Worm (Caenorhabditis elegans): Measurements from ENCODE around the gene arrd-11.

Gene arrd-11

DNA sequence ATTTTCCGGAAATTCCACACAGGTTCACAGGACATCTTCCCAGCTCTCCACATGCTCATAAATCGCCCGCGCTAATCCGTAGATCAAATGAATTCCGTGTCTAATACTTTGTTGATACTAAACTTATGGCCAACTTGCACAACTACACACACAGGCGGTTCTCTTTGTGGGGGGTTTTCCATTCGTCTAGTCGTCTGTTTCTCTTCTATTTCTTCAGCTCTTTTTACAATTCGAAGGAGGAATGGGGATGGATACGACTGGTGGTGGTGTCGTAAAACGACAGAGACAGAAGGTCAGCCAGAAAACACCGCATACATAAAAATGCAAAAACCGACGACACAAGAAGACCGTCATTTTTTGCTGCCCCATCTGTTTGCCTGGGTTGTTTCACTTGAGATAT lies 23.8 kb upstream of the arrd-11 start:
- TF ChIP-seq blmp-1 (tag; optimal IDR thresholded peaks at IDR 0.05) (no peak), zag-1 (tag; optimal IDR thresholded peaks at IDR 0.05) (no peak), nhr-11 (tag; optimal IDR thresholded peaks at IDR 0.05) (no peak), lin-35 (GFP tag; optimal IDR thresholded peaks at IDR 0.05) (peak; percentile 2 to 17), fkh-4 (tag; optimal IDR thresholded peaks at IDR 0.05; ENCODE audit: borderline replicate concordance) (no peak), elt-2 (tag; optimal IDR thresholded peaks at IDR 0.05) (no peak), nhr-77 (tag; optimal IDR thresholded peaks at IDR 0.05) (peak; percentile 29), efl-1 (optimal IDR thresholded peaks at IDR 0.05) (peak; percentile 11 to 13), efl-1 (GFP tag; optimal IDR thresholded peaks at IDR 0.05 in 1 of 2) (no peak), ceh-90 (tag; optimal IDR thresholded peaks at IDR 0.05) (no peak), dsc-1 (tag; optimal IDR thresholded peaks at IDR 0.05) (no peak), grh-1 (GFP tag; IDR thresholded peaks at IDR 0.05) (no peak), egl-13 (tag; optimal IDR thresholded peaks at IDR 0.05) (no peak), nhr-20 (tag; optimal IDR thresholded peaks at IDR 0.05) (no peak), ceh-88 (GFP tag; IDR thresholded peaks at IDR 0.05) (no peak), unc-130 (tag; optimal IDR thresholded peaks at IDR 0.05) (peak; percentile 0), nhr-19 (GFP tag; conservative IDR thresholded peaks at IDR 0.05) (no peak), unc-86 (tag; optimal IDR thresholded peaks at IDR 0.05) (no peak), ztf-4 (tag; optimal IDR thresholded peaks at IDR 0.05) (no peak), nhr-71 (tag; optimal IDR thresholded peaks at IDR 0.05) (no peak), nhr-85 (tag) (peak; percentile 11), F16B12.6 (tag; optimal IDR thresholded peaks at IDR 0.05) (no peak), lin-13 (GFP tag; optimal IDR thresholded peaks at IDR 0.05) (no peak), ceh-82 (tag; optimal IDR thresholded peaks at IDR 0.05) (no peak), unc-98 (GFP tag; IDR thresholded peaks at IDR 0.05) (no peak), unc-62 (GFP tag; optimal IDR thresholded peaks at IDR 0.05) (no peak), lin-39 (tag; optimal IDR thresholded peaks at IDR 0.05) (no peak), ztf-11 (tag; optimal IDR thresholded peaks at IDR 0.05) (no peak), hlh-17 (GFP tag; optimal IDR thresholded peaks at IDR 0.05; ENCODE audit: borderline replicate concordance) (no peak), nhr-12 (tag; optimal IDR thresholded peaks at IDR 0.05) (no peak), lin-14 (GFP tag; optimal IDR thresholded peaks at IDR 0.05) (no peak), xbp-1 (tag; optimal IDR thresholded peaks at IDR 0.05) (no peak), dpl-1 (GFP tag; optimal IDR thresholded peaks at IDR 0.05) (peak in 1 of 3 experiments; percentile 16), mep-1 (tag; optimal IDR thresholded peaks at IDR 0.05) (peak; percentile 42), nhr-90 (tag; optimal IDR thresholded peaks at IDR 0.05; ENCODE audit: poor library complexity) (no peak), lin-15B (tag; optimal IDR thresholded peaks at IDR 0.05) (no peak), nhr-237 (tag; optimal IDR thresholded peaks at IDR 0.05) (no peak), mab-9 (GFP tag; IDR thresholded peaks at IDR 0.05) (no peak), ces-1 (GFP tag; optimal IDR thresholded peaks at IDR 0.05) (no peak), pag-3 (tag; optimal IDR thresholded peaks at IDR 0.05; ENCODE audit: borderline replicate concordance, insufficient read depth) (no peak), lsy-2 (tag; optimal IDR thresholded peaks at IDR 0.05) (peak in 1 of 2 experiments; percentile 34), Y116A8C.19 (tag; optimal IDR thresholded peaks at IDR 0.05; ENCODE audit: borderline replicate concordance) (no peak), fkh-10 (GFP tag; optimal IDR thresholded peaks at IDR 0.05) (no peak), skn-1 (tag; optimal IDR thresholded peaks at IDR 0.05) (no peak), aha-1 (tag; optimal IDR thresholded peaks at IDR 0.05) (no peak), mef-2 (tag; optimal IDR thresholded peaks at IDR 0.05) (no peak), vab-15 (tag; optimal IDR thresholded peaks at IDR 0.05) (no peak), elt-3 (tag; optimal IDR thresholded peaks at IDR 0.05) (no peak)

Data from whole organism, L1 larva.